Worm (Caenorhabditis elegans): ENCODE data around the gene shw-3.

The shw-3 gene

ce11 chrV:13018761-13019160 is 31.8 kb upstream of the shw-3 start, which contains the start of gene fmi-1:
fmi-1 (plus strand) TSS chrV:13019061.
- TF ChIP-seq F10E7.11 (tag; optimal IDR thresholded peaks at IDR 0.05), result no peak
- TF ChIP-seq hrde-1 (tag; optimal IDR thresholded peaks at IDR 0.05; ENCODE audit: borderline replicate concordance), result no peak
- TF ChIP-seq D2030.7 (GFP tag; IDR thresholded peaks at IDR 0.05), result no peak
- TF ChIP-seq F55B11.4 (tag; optimal IDR thresholded peaks at IDR 0.05; ENCODE audit: borderline replicate concordance, insufficient read depth), result no peak
- no peak for TF ChIP-seq pha-4 (tag; optimal IDR thresholded peaks at IDR 0.05)
- no peak for TF ChIP-seq K12H6.12 (tag; optimal IDR thresholded peaks at IDR 0.05)

- TF ChIP-seq hlh-26 (GFP tag; conservative IDR thresholded peaks at IDR 0.05), result no peak
- TF ChIP-seq F22D6.2 (tag; optimal IDR thresholded peaks at IDR 0.05), result no peak
- TF ChIP-seq hlh-12 (tag; optimal IDR thresholded peaks at IDR 0.05), result no peak
- TF ChIP-seq D2030.7 (GFP tag; IDR thresholded peaks at IDR 0.05), result no peak
- no peak for TF ChIP-seq lsl-1 (GFP tag; optimal IDR thresholded peaks at IDR 0.05)
- TF ChIP-seq snpc-3.4 (tag; optimal IDR thresholded peaks at IDR 0.05), result no peak
- no peak for TF ChIP-seq chd-7 (tag; optimal IDR thresholded peaks at IDR 0.05)
- TF ChIP-seq hmg-20 (GFP tag; IDR thresholded peaks at IDR 0.05), result no peak
- no peak for TF ChIP-seq C17E4.6 (GFP tag; IDR thresholded peaks at IDR 0.05)
- no peak for TF ChIP-seq ama-1 (optimal IDR thresholded peaks at IDR 0.05)
- TF ChIP-seq ama-1 (GFP tag; optimal IDR thresholded peaks at IDR 0.05), result no peak
- TF ChIP-seq ztf-3 (GFP tag; optimal IDR thresholded peaks at IDR 0.05), result no peak
- TF ChIP-seq tlf-1 (GFP tag; optimal IDR thresholded peaks at IDR 0.05), result no peak
- no peak for TF ChIP-seq Y95B8A.8 (GFP tag; IDR thresholded peaks at IDR 0.05)
- no peak for TF ChIP-seq unc-62 (GFP tag; optimal IDR thresholded peaks at IDR 0.05)
- TF ChIP-seq F57C9.4 (tag; optimal IDR thresholded peaks at IDR 0.05), result no peak
Observed at ce11 chrV:13018233-13018632, 31.3 kb upstream of the shw-3 start.

DNA sequence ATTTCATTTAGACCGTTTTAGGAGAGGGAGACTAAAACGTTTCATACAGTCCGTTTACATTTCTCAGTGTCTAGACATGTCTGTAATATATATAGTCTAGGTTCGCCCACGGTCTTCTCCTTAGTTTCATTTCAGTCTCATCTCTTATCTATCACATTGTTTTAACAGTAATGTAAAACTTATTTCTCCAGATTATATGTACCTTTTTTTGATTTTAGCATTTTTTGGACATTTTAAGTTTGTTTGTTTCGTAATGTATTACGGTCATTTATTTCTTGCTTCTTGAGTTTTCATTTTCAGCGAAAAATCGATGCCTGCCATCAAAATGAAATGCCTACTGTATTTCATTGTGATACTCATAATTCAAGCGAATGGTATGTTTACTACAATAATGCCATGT is 26.9 kb upstream of the shw-3 start, which contains the start of gene F15B9.6:
Gene F15B9.6 (plus strand): TSS at position 301 of the 400 bp plus-strand sequence.
- TF ChIP-seq lin-40 (tag; optimal IDR thresholded peaks at IDR 0.05) (no peak), lir-1 (GFP tag; conservative IDR thresholded peaks at IDR 0.05) (no peak), ztf-25 (GFP tag; IDR thresholded peaks at IDR 0.05) (no peak), nfya-2 (GFP tag; IDR thresholded peaks at IDR 0.05) (no peak), madf-8 (GFP tag; conservative IDR thresholded peaks at IDR 0.05) (no peak), T07F8.4 (tag; optimal IDR thresholded peaks at IDR 0.05) (no peak)

- TF ChIP-seq pha-4 (tag; optimal IDR thresholded peaks at IDR 0.05), result no peak
- TF ChIP-seq lin-35 (GFP tag; optimal IDR thresholded peaks at IDR 0.05), result no peak
- TF ChIP-seq hmg-20 (GFP tag; IDR thresholded peaks at IDR 0.05), result no peak
- no peak for TF ChIP-seq nfyb-1 (GFP tag; IDR thresholded peaks at IDR 0.05)
- TF ChIP-seq aptf-3 (GFP tag; IDR thresholded peaks at IDR 0.05), result no peak
Observed at ce11 chrV:13013158-13013557, 26.2 kb upstream of the shw-3 start, which contains the start of gene try-10. try-10 (minus strand) TSS chrV:13013258.

DNA sequence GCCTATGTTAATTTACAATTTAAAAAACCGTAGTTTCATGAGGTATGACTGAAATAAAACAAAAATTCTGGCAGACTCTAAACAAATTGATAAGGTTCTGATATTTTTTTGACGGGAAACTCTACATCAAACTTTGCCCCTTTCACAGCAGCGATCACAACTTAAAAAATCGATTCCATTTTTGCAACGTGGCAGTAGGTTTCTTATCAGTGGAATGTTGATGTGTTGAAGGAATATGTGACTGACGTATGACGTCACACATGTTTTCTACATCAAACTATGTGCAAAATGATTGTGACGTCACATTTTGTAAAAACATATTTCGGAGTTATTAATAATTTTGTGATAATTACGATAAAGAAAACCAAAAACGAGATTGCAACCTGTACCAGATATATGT is 24.9 kb upstream of the shw-3 start:
- TF ChIP-seq atf-7 (tag; optimal IDR thresholded peaks at IDR 0.05), result peak; percentile 87
- peak; percentile 58 to 92 for TF ChIP-seq let-607 (tag; optimal IDR thresholded peaks at IDR 0.05)
- TF ChIP-seq cebp-1 (GFP tag; IDR thresholded peaks at IDR 0.05), result no peak
- peak; percentile 23 for TF ChIP-seq cebp-1 (tag; optimal IDR thresholded peaks at IDR 0.05)
- no peak for TF ChIP-seq F33H1.4 (GFP tag; IDR thresholded peaks at IDR 0.05)
- peak; percentile 22 for TF ChIP-seq unc-62 (GFP tag; optimal IDR thresholded peaks at IDR 0.05)
- TF ChIP-seq die-1 (tag; optimal IDR thresholded peaks at IDR 0.05), result no peak
- peak; percentile 69 for TF ChIP-seq nhr-80 (tag; optimal IDR thresholded peaks at IDR 0.05)
- TF ChIP-seq tbp1 (GFP tag; optimal IDR thresholded peaks at IDR 0.05), result peak; percentile 1

Data from whole organism, young adult.